Fruit fly (Drosophila melanogaster): Measurements from ENCODE around the gene CG46320.

DNA sequence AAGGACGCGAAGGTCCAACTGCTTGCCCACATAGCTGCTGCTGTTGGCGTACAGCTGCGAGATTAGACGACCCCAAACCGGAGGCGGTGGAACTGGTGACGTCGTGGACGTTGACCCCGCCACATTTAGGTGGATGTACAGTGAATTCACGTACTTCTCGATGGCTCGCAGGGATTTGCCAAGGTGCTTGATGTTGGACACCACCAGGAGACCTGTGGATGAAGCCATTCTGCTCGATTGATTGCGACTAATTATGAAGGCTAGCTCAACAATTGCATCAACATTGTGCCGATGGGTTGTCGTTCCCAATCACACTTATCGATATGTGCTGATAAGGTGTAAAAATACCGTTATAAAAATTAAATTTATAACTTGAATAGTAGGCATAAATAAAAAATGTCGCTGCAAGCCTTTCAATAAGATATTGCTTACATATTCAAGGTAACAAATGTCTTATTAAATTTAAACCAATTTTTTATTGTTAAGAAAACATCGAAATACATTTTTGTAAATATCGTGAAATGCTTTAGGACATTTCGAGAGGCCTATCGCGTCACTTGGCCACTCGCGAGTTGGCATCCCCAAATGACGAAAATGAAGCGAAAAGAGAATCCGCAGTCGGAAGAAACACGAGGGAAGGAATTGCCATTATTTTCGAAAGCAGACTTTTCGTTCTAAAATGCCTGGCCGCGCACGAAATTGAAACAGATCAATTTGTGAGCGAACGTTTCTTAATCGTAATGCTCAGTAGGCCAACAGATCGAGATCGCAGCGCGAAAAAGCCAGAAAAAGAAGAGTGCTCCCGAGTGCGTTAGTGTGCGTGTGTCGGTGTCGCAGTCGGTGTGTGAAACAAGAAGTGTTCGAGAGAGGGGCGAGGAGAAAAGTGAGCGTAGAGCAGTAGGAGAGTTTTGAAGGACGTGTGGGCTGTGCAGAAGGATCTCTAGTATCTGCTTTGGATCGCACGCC lies 104.9 kb downstream of the CG46320 start, which contains the start of the genes Ppat-Dpck and scny:
- TF ChIP-seq psq (optimal IDR thresholded peaks at IDR 0.05) (no peak), EcR (GFP tag; optimal IDR thresholded peaks at IDR 0.05) (no peak), CG8478 (optimal IDR thresholded peaks at IDR 0.05) (no peak), Dll (optimal IDR thresholded peaks at IDR 0.05) (no peak), usp (GFP tag; optimal IDR thresholded peaks at IDR 0.05) (no peak)
